Worm (Caenorhabditis elegans) whole organism, L3 larva: ENCODE measurements around the gene nspg-8.
A peak's percentile ranks its signal among the peaks of the same experiment; 100 is the strongest.

Experiments
- R02D3.7 ChIP-seq: fragments of 150-350 bp; optimal IDR thresholded peaks from 2 replicates; lab custom pipeline; 2014; ENCODE audit warnings: missing biosample characterization, missing genetic modification characterization
- ZK546.5 ChIP-seq: sonication (generic microtip); optimal IDR thresholded peaks from 2 replicates; lab custom pipeline; 2017; ENCODE audit warnings: missing biosample characterization, missing genetic modification characterization
- aly-2 ChIP-seq: fragments of 150-350 bp; optimal IDR thresholded peaks from 2 replicates; lab custom pipeline; 2014; ENCODE audit warnings: missing biosample characterization, missing genetic modification characterization
- ama-1 ChIP-seq: fragments of 150-350 bp; optimal IDR thresholded peaks from 2 replicates; lab custom pipeline; 2018
- ceh-16 ChIP-seq: sonication (generic microtip); optimal IDR thresholded peaks from 2 replicates; lab custom pipeline; 2017; ENCODE audit warnings: missing biosample characterization, missing genetic modification characterization
- ceh-28 ChIP-seq: fragments of 150-350 bp; optimal IDR thresholded peaks from 2 replicates; lab custom pipeline; 2014; ENCODE audit warnings: missing biosample characterization, missing genetic modification reagents, missing genetic modification characterization
- ceh-82 ChIP-seq: fragments of 150-350 bp; optimal IDR thresholded peaks from 2 replicates; lab custom pipeline; 2014; ENCODE audit warnings: missing biosample characterization, missing genetic modification characterization
- ceh-9 ChIP-seq: sonication (generic microtip); optimal IDR thresholded peaks from 2 replicates; lab custom pipeline; 2018; ENCODE audit warnings: missing biosample characterization, missing genetic modification characterization
- daf-12 ChIP-seq: fragments of 150-350 bp; optimal IDR thresholded peaks from 2 replicates; lab custom pipeline; 2014; ENCODE audit warnings: missing biosample characterization, missing genetic modification reagents, missing genetic modification characterization
- egl-27 ChIP-seq: sonication (generic microtip); optimal IDR thresholded peaks from 4 replicates; lab custom pipeline; 2017; ENCODE audit warnings: missing biosample characterization, missing genetic modification reagents, missing genetic modification characterization
- egl-5 ChIP-seq: fragments of 150-350 bp; optimal IDR thresholded peaks from 2 replicates; lab custom pipeline; 2017; ENCODE audit warnings: missing biosample characterization, missing genetic modification reagents, missing genetic modification characterization, inconsistent platforms
- elt-1 ChIP-seq: fragments of 150-350 bp; optimal IDR thresholded peaks from 2 replicates; lab custom pipeline; 2014; ENCODE audit warnings: missing biosample characterization, missing genetic modification characterization
- elt-2 ChIP-seq: sonication (generic microtip); optimal IDR thresholded peaks from 2 replicates; lab custom pipeline; 2016; ENCODE audit warnings: missing genetic modification reagents, mild to moderate bottlenecking, missing genetic modification characterization, missing compliant biosample characterization
- elt-3 ChIP-seq, 3 experiments: fragments of 150-350 bp in 1 of 3; sonication (generic microtip) in 2 of 3; optimal IDR thresholded peaks; 2 replicates in 2 of 3; 4 replicates in 1 of 3; lab custom pipeline; 2014 to 2017; ENCODE audit warnings: missing biosample characterization in 3 of 3, missing genetic modification characterization in 3 of 3
- eor-1 ChIP-seq, 2 experiments: fragments of 150-350 bp; optimal IDR thresholded peaks; 2 replicates each; lab custom pipeline; 2014 to 2018; ENCODE audit warnings: missing biosample characterization in 2 of 2, missing genetic modification characterization in 2 of 2
- fkh-10 ChIP-seq: sonication (generic microtip); optimal IDR thresholded peaks from 2 replicates; lab custom pipeline; 2017; ENCODE audit warnings: missing biosample characterization, missing genetic modification reagents, missing genetic modification characterization
- fkh-2 ChIP-seq: fragments of 150-350 bp; optimal IDR thresholded peaks from 2 replicates; lab custom pipeline; 2014; ENCODE audit warnings: missing biosample characterization, missing genetic modification reagents, missing genetic modification characterization
- fos-1 ChIP-seq: fragments of 150-350 bp; optimal IDR thresholded peaks from 2 replicates; lab custom pipeline; 2014; ENCODE audit warnings: missing biosample characterization, missing genetic modification characterization
- hmg-11 ChIP-seq: sonication (generic microtip); optimal IDR thresholded peaks from 2 replicates; lab custom pipeline; 2016; ENCODE audit warnings: missing genetic modification characterization, missing compliant biosample characterization
- jun-1 ChIP-seq: fragments of 150-350 bp; optimal IDR thresholded peaks from 2 replicates; lab custom pipeline; 2014; ENCODE audit warnings: missing biosample characterization, missing genetic modification reagents, missing genetic modification characterization
- lin-15B ChIP-seq: fragments of 150-350 bp; optimal IDR thresholded peaks from 2 replicates; lab custom pipeline; 2014; ENCODE audit warnings: missing biosample characterization, missing genetic modification characterization
- lin-39 ChIP-seq: fragments of 150-350 bp; optimal IDR thresholded peaks from 2 replicates; lab custom pipeline; 2018; ENCODE audit warnings: missing biosample characterization, missing genetic modification reagents, missing genetic modification characterization
- lsy-12 ChIP-seq: sonication (generic microtip); optimal IDR thresholded peaks from 2 replicates; lab custom pipeline; 2016; ENCODE audit warnings: mild to moderate bottlenecking, missing genetic modification characterization, missing compliant biosample characterization
- mdl-1 ChIP-seq: fragments of 150-350 bp; optimal IDR thresholded peaks from 2 replicates; lab custom pipeline; 2014; ENCODE audit warnings: missing biosample characterization, missing genetic modification characterization
- mml-1 ChIP-seq: fragments of 150-350 bp; sonication (generic microtip); optimal IDR thresholded peaks from 3 replicates; lab custom pipeline; 2014; ENCODE audit warnings: missing biosample characterization, missing genetic modification characterization
- nfya-1 ChIP-seq: sonication (generic microtip); optimal IDR thresholded peaks from 2 replicates; lab custom pipeline; 2017; ENCODE audit warnings: missing genetic modification characterization, mild to moderate bottlenecking, missing compliant biosample characterization, antibody characterized with exemption, moderate library complexity; ENCODE audit not compliant: insufficient read depth
- nhr-11 ChIP-seq: fragments of 150-350 bp; optimal IDR thresholded peaks from 2 replicates; lab custom pipeline; 2014; ENCODE audit warnings: missing biosample characterization, missing genetic modification characterization
- nhr-12 ChIP-seq: fragments of 150-350 bp; optimal IDR thresholded peaks from 2 replicates; lab custom pipeline; 2014; ENCODE audit warnings: missing biosample characterization, missing genetic modification characterization
- nhr-23 ChIP-seq: fragments of 150-350 bp; optimal IDR thresholded peaks from 2 replicates; lab custom pipeline; 2014; ENCODE audit warnings: missing biosample characterization, missing genetic modification reagents, missing genetic modification characterization
- nhr-237 ChIP-seq: fragments of 150-350 bp; optimal IDR thresholded peaks from 2 replicates; lab custom pipeline; 2014; ENCODE audit warnings: missing biosample characterization, missing genetic modification characterization
- nhr-25 ChIP-seq: sonication (generic microtip); optimal IDR thresholded peaks from 2 replicates; lab custom pipeline; 2017; ENCODE audit warnings: missing biosample characterization, missing genetic modification characterization
- nhr-28 ChIP-seq: fragments of 150-350 bp; optimal IDR thresholded peaks from 2 replicates; lab custom pipeline; 2014; ENCODE audit warnings: missing biosample characterization, missing genetic modification characterization
- nhr-43 ChIP-seq: sonication (generic microtip); optimal IDR thresholded peaks from 2 replicates; lab custom pipeline; 2016; ENCODE audit warnings: mild to moderate bottlenecking, missing genetic modification characterization, missing compliant biosample characterization; ENCODE audit not compliant: poor library complexity, severe bottlenecking
- nhr-67 ChIP-seq: fragments of 150-350 bp; optimal IDR thresholded peaks from 2 replicates; lab custom pipeline; 2014; ENCODE audit warnings: missing biosample characterization, missing genetic modification characterization
- nhr-76 ChIP-seq: fragments of 150-350 bp; sonication (generic microtip); optimal IDR thresholded peaks from 5 replicates; lab custom pipeline; 2014; ENCODE audit warnings: missing biosample characterization, missing genetic modification characterization
- nhr-77 ChIP-seq: fragments of 150-350 bp; optimal IDR thresholded peaks from 2 replicates; lab custom pipeline; 2014; ENCODE audit warnings: missing biosample characterization, missing genetic modification characterization
- pha-4 ChIP-seq: fragments of 150-350 bp; optimal IDR thresholded peaks from 2 replicates; lab custom pipeline; 2014; ENCODE audit warnings: missing biosample characterization, missing genetic modification reagents, missing genetic modification characterization
- pqm-1 ChIP-seq: fragments of 150-350 bp; optimal IDR thresholded peaks from 2 replicates; lab custom pipeline; 2017; ENCODE audit warnings: missing biosample characterization, missing genetic modification characterization, inconsistent platforms
- sea-2 ChIP-seq: fragments of 150-350 bp; sonication (generic microtip); optimal IDR thresholded peaks from 4 replicates; lab custom pipeline; 2014; ENCODE audit warnings: missing biosample characterization, missing genetic modification reagents, missing genetic modification characterization
- skn-1 ChIP-seq: fragments of 150-350 bp; optimal IDR thresholded peaks from 2 replicates; lab custom pipeline; 2014; ENCODE audit warnings: missing biosample characterization, missing genetic modification characterization
- snpc-4 ChIP-seq: fragments of 150-350 bp; optimal IDR thresholded peaks from 2 replicates; lab custom pipeline; 2014; ENCODE audit warnings: missing biosample characterization, missing genetic modification characterization
- tbx-2 ChIP-seq: sonication (generic microtip); optimal IDR thresholded peaks from 2 replicates; lab custom pipeline; 2016; ENCODE audit warnings: mild to moderate bottlenecking, missing genetic modification characterization, missing compliant biosample characterization
- unc-39 ChIP-seq: sonication (generic microtip); optimal IDR thresholded peaks from 4 replicates; lab custom pipeline; 2017; ENCODE audit warnings: missing biosample characterization, missing genetic modification characterization
- unc-62 ChIP-seq: fragments of 150-350 bp; sonication (generic microtip); optimal IDR thresholded peaks from 4 replicates; lab custom pipeline; 2014; ENCODE audit warnings: missing biosample characterization, missing genetic modification reagents, missing genetic modification characterization
- zag-1 ChIP-seq: fragments of 150-350 bp; optimal IDR thresholded peaks from 2 replicates; lab custom pipeline; 2014; ENCODE audit warnings: missing biosample characterization, missing genetic modification characterization
- ztf-11 ChIP-seq: fragments of 150-350 bp; optimal IDR thresholded peaks from 2 replicates; lab custom pipeline; 2014; ENCODE audit warnings: missing biosample characterization, missing genetic modification characterization
- ztf-4 ChIP-seq: fragments of 150-350 bp; optimal IDR thresholded peaks from 2 replicates; lab custom pipeline; 2014; ENCODE audit warnings: missing biosample characterization, missing genetic modification characterization

The nspg-8 gene

DNA sequence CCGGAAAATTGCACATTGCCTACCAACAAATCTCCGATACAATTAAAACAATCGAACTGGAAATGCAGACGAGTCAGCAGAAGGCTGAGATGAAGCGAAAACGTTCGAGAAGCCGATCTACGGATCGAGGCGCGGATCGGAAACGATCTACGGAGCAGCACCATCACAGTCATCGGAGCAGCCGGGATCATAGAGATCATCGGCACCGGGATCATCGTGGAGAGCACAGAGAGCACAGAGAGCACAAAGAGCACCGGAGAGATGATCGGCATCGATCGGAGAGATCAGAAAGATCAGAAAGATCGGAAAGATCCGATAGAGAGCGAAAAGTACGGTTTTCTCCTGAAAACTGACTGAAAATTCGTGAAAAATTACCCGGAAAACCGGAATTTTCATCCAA, 23.6 kb downstream of the nspg-8 start:
- no peak for TF ChIP-seq nhr-76 (tag; lab: Kevin White, UChicago)
- TF ChIP-seq mml-1 (tag; lab: Kevin White, UChicago), result no peak
- no peak for TF ChIP-seq tbx-2 (tag; lab: Kevin White, UChicago)
- TF ChIP-seq lin-15B (tag; lab: Kevin White, UChicago), result no peak
- no peak for TF ChIP-seq unc-39

DNA sequence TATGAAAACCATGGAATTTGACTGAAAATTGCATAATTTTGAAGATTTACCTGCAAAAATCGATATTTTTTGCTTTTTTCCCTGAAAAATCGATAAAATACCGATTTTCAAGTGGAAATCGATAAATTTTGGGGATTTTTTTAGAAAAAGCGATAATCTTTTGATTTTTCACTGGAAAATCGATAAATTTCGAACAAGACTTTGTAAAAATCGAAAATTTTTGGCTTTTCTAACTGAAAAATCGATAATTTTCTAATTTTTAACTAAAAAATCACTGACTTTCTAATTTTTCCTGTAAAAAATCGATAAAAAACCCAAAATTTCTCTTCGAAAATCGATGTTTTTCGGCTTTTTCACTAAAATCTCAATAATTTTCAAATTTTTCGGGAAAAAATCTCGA, 24.5 kb downstream of the nspg-8 start:
- TF ChIP-seq lsy-12 (tag; lab: Kevin White, UChicago), result no peak
- peak; percentile 81 for TF ChIP-seq ceh-28
- TF ChIP-seq mml-1 (tag; lab: Kevin White, UChicago), result no peak
- no peak for TF ChIP-seq nhr-25 (tag; lab: Kevin White, UChicago)
- TF ChIP-seq nhr-237 (tag; lab: Kevin White, UChicago), result no peak
- TF ChIP-seq unc-62, result no peak
- no peak for TF ChIP-seq ama-1 (lab: Kevin White, UChicago)
- no peak for TF ChIP-seq snpc-4 (tag; lab: Kevin White, UChicago)

DNA sequence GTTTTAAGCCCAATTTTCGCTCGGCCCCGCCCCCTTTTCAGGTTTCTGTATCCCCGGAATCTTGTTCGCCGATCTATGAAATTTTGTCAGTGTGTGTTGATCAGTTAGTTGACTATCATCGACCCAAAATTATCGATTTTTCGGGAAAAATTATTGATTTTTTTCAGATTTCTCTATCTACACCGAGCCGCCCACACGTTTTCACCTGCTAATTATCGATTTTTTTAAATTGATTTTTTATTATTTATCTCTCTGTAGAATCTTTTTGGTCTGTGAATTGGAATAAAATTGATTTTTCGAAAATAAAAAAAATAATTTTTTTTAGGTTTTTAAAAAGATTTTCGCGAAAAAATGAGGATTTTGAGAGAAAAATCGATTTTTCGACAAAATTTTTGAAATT, 25.2 kb downstream of the nspg-8 start:
- TF ChIP-seq egl-5 (tag; lab: Kevin White, UChicago) (no peak), ceh-28 (peak; percentile 83)

DNA sequence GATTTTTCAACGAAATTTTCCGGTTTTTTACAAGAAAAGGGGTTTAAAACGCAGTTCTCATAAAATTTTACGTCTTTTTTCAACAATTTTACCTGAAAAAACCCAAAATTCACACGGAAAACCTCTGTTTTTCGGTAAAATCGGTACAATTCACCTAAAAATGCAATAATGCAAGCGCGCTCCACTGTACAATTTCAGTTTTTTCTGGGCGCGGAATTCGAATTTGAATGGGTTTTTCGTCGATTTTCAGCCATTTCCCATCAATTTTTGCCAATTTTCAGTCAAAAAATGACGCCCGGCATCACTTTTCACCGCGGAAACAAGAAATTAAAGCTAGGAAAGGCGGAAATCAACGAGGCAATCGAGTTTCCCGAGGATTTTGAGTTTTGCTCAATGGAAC, 26.0 kb downstream of the nspg-8 start, which contains the start of gene orc-3:
Gene orc-3, plus strand, starts transcription at position 282 of the 400 bp plus-strand sequence.
- TF ChIP-seq lsy-12 (tag; lab: Kevin White, UChicago) (no peak), nhr-43 (tag; lab: Kevin White, UChicago) (no peak), elt-2 (tag; lab: Kevin White, UChicago) (no peak), jun-1 (no peak), ceh-82 (tag; lab: Kevin White, UChicago) (no peak), mml-1 (tag; lab: Kevin White, UChicago) (no peak), ama-1 (lab: Kevin White, UChicago) (no peak), ztf-4 (tag; lab: Kevin White, UChicago) (no peak), nfya-1 (tag; lab: Kevin White, UChicago) (peak; percentile 6), fkh-10 (no peak), unc-39 (no peak), nhr-12 (tag; lab: Kevin White, UChicago) (no peak), egl-5 (tag; lab: Kevin White, UChicago) (peak; percentile 61), daf-12 (tag; lab: Kevin White, UChicago) (no peak), ceh-16 (tag; lab: Kevin White, UChicago) (no peak), mdl-1 (no peak), ztf-11 (tag; lab: Kevin White, UChicago) (no peak), ZK546.5 (tag; lab: Kevin White, UChicago) (no peak), nhr-76 (tag; lab: Kevin White, UChicago) (no peak), nhr-23 (tag; lab: Kevin White, UChicago) (no peak), nhr-28 (tag; lab: Kevin White, UChicago) (no peak), fos-1 (tag; lab: Kevin White, UChicago) (no peak), aly-2 (tag; lab: Kevin White, UChicago) (no peak), eor-1 (tag; optimal IDR thresholded peaks at IDR 0.05; lab: Kevin White, UChicago) (no peak), fkh-2 (no peak), zag-1 (tag; lab: Kevin White, UChicago) (no peak), R02D3.7 (tag; lab: Kevin White, UChicago) (no peak), tbx-2 (tag; lab: Kevin White, UChicago) (no peak), nhr-77 (tag; lab: Kevin White, UChicago) (no peak), nhr-25 (tag; lab: Kevin White, UChicago) (peak; percentile 9), pha-4 (peak; percentile 32), unc-62 (no peak), hmg-11 (tag; lab: Kevin White, UChicago) (peak; percentile 24), skn-1 (tag; lab: Kevin White, UChicago) (no peak), nhr-11 (tag; lab: Kevin White, UChicago) (no peak), elt-1 (tag; lab: Kevin White, UChicago) (no peak), sea-2 (GFP tag; lab: Kevin White, UChicago) (no peak), pqm-1 (tag; lab: Kevin White, UChicago) (no peak), elt-3 (tag; optimal IDR thresholded peaks at IDR 0.05; lab: Kevin White, UChicago) (no peak), nhr-237 (tag; lab: Kevin White, UChicago) (no peak), ceh-9 (tag; lab: Kevin White, UChicago) (no peak), lin-15B (tag; lab: Kevin White, UChicago) (peak; percentile 67), ceh-28 (no peak), lin-39 (tag; lab: Kevin White, UChicago) (no peak), nhr-67 (tag; lab: Kevin White, UChicago) (no peak), snpc-4 (tag; lab: Kevin White, UChicago) (no peak), egl-27 (tag; lab: Kevin White, UChicago) (no peak)
- TF ChIP-seq, all 47 proteins: peak for 6
